Fruit fly (Drosophila melanogaster) whole organism: ENCODE results near the gene Kdm5.

Source experiments
- CG8478 ChIP-seq: fragments of >200 bp; optimal IDR thresholded peaks from 2 replicates; lab custom pipeline; 2018; ENCODE audit warnings: inconsistent platforms
- Dll ChIP-seq: fragments of >200 bp; optimal IDR thresholded peaks from 2 replicates; lab custom pipeline; 2017
- psq ChIP-seq: fragments of >200 bp; optimal IDR thresholded peaks from 2 replicates; lab custom pipeline; 2017

dm6 chr2L:5956706-5957105 is 42.6 kb downstream of the Kdm5 start, which contains the start of the genes CG13998 and Vm26Ab:
- TF ChIP-seq psq (lab: Kevin White, UChicago) (no peak), CG8478 (no peak), Dll (lab: Kevin White, UChicago) (no peak)
